Fruit fly (Drosophila melanogaster) whole organism, embryonic: ENCODE data around the gene DNAlig4.

Source experiments
- Atf3 ChIP-seq: fragments of 200-800 bp; sonication (Bioruptor generic); optimal IDR thresholded peaks from 3 replicates; lab custom pipeline; 2016; ENCODE audit warnings: missing biosample characterization, missing genetic modification characterization
- C15 ChIP-seq: fragments of 200-800 bp; sonication (Bioruptor generic); IDR thresholded peaks from 3 replicates; pipeline ENCODE4 v1.3.6; 2022; ENCODE audit warnings: missing biosample characterization, missing genetic modification characterization
- CG1024 ChIP-seq: fragments of 200-800 bp; sonication (Bioruptor generic); IDR thresholded peaks from 2 replicates; pipeline ENCODE4 v1.3.6; 2022; ENCODE audit warnings: missing biosample characterization, missing genetic modification characterization
- CG14965 ChIP-seq: fragments of 200-800 bp; sonication (Bioruptor generic); optimal IDR thresholded peaks from 2 replicates; lab custom pipeline; 2016; ENCODE audit warnings: missing biosample characterization, missing genetic modification characterization, borderline replicate concordance
- CG16813 ChIP-seq: fragments of 200-800 bp; sonication (Bioruptor generic); IDR thresholded peaks from 3 replicates; pipeline ENCODE4 v1.3.6; 2022; ENCODE audit warnings: missing biosample characterization, missing genetic modification characterization; ENCODE audit not compliant: partially characterized antibody
- CG17385 ChIP-seq: fragments of 200-800 bp; sonication (Bioruptor generic); optimal IDR thresholded peaks from 3 replicates; lab custom pipeline; 2018; ENCODE audit warnings: missing biosample characterization, mild to moderate bottlenecking, missing genetic modification characterization
- CG17829 ChIP-seq: fragments of 200-800 bp; optimal IDR thresholded peaks from 2 replicates; lab custom pipeline; 2019; ENCODE audit warnings: missing biosample characterization, mild to moderate bottlenecking, missing genetic modification characterization, moderate library complexity
- CG2129 ChIP-seq: fragments of 200-800 bp; sonication (Bioruptor generic); IDR thresholded peaks from 2 replicates; pipeline ENCODE4 v1.3.6; 2022; ENCODE audit warnings: missing biosample characterization, missing genetic modification characterization; ENCODE audit not compliant: partially characterized antibody
- CG31441 ChIP-seq: fragments of 200-800 bp; sonication (Bioruptor generic); IDR thresholded peaks from 2 replicates; pipeline ENCODE4 v1.3.6; 2022; ENCODE audit warnings: missing biosample characterization, missing genetic modification characterization
- CG33213 ChIP-seq: fragments of 200-800 bp; sonication (Bioruptor generic); optimal IDR thresholded peaks from 3 replicates; lab custom pipeline; 2016; ENCODE audit warnings: missing biosample characterization, missing genetic modification characterization
- CG34376 ChIP-seq: fragments of 200-800 bp; sonication (Bioruptor generic); optimal IDR thresholded peaks from 2 replicates; lab custom pipeline; 2018; ENCODE audit warnings: missing biosample characterization, mild to moderate bottlenecking, missing genetic modification characterization
- CG4404 ChIP-seq: fragments of 200-800 bp; sonication (Bioruptor generic); IDR thresholded peaks from 2 replicates; pipeline ENCODE4 v1.3.6; 2022; ENCODE audit warnings: missing biosample characterization, missing genetic modification characterization
- CG7786 ChIP-seq: fragments of 200-800 bp; sonication (Bioruptor generic); optimal IDR thresholded peaks from 2 replicates; lab custom pipeline; 2016; ENCODE audit warnings: missing biosample characterization, missing genetic modification characterization
- CG8089 ChIP-seq: fragments of 200-800 bp; sonication (Bioruptor generic); optimal IDR thresholded peaks from 3 replicates; lab custom pipeline; 2016; ENCODE audit warnings: missing biosample characterization, missing genetic modification characterization
- CG8290 ChIP-seq, 3 experiments: fragments of 200-800 bp; sonication (Bioruptor generic); optimal IDR thresholded peaks; 2 replicates each; lab custom pipeline; 2016 to 2019; ENCODE audit warnings: missing biosample characterization in 3 of 3, missing genetic modification characterization in 3 of 3, mild to moderate bottlenecking in 2 of 3, moderate library complexity in 1 of 3
- CG8924 ChIP-seq: fragments of 200-800 bp; optimal IDR thresholded peaks from 3 replicates; lab custom pipeline; 2019; ENCODE audit warnings: missing biosample characterization, mild to moderate bottlenecking, missing genetic modification characterization, moderate library complexity
- HmgD ChIP-seq: fragments of 200-800 bp; sonication (Bioruptor generic); optimal IDR thresholded peaks from 3 replicates; lab custom pipeline; 2016; ENCODE audit warnings: missing biosample characterization, missing genetic modification characterization
- Hmx ChIP-seq: fragments of 200-800 bp; sonication (Bioruptor generic); optimal IDR thresholded peaks from 2 replicates; lab custom pipeline; 2016; ENCODE audit warnings: missing biosample characterization, missing genetic modification characterization
- Jarid2 ChIP-seq: fragments of 200-800 bp; sonication (Bioruptor generic); optimal IDR thresholded peaks from 3 replicates; lab custom pipeline; 2017; ENCODE audit warnings: mild to moderate bottlenecking, missing biosample characterization, missing genetic modification reagents, missing genetic modification characterization
- Lhr ChIP-seq: fragments of 200-800 bp; sonication (Bioruptor generic); optimal IDR thresholded peaks from 3 replicates; lab custom pipeline; 2017; ENCODE audit warnings: mild to moderate bottlenecking, missing biosample characterization, missing genetic modification reagents, missing genetic modification characterization
- Lpt ChIP-seq: fragments of >200 bp; optimal IDR thresholded peaks from 2 replicates; lab custom pipeline; 2018; ENCODE audit warnings: missing biosample characterization, missing genetic modification characterization
- Nf-YB ChIP-seq: fragments of 200-800 bp; sonication (Bioruptor generic); optimal IDR thresholded peaks from 3 replicates; lab custom pipeline; 2019; ENCODE audit warnings: missing biosample characterization, mild to moderate bottlenecking, missing genetic modification characterization, moderate library complexity
- Ptx1 ChIP-seq: fragments of 200-800 bp; sonication (Bioruptor generic); IDR thresholded peaks from 2 replicates; pipeline ENCODE4 v1.3.6; 2022; ENCODE audit warnings: missing biosample characterization, missing genetic modification characterization
- Rx ChIP-seq: fragments of 200-800 bp; sonication (Bioruptor generic); IDR thresholded peaks from 2 replicates; pipeline ENCODE4 v1.3.6; 2022; ENCODE audit warnings: missing biosample characterization, missing genetic modification characterization
- Vsx1 ChIP-seq: fragments of 200-800 bp; sonication (Bioruptor generic); optimal IDR thresholded peaks from 2 replicates; lab custom pipeline; 2017; ENCODE audit warnings: missing biosample characterization, mild to moderate bottlenecking, missing genetic modification characterization, missing genetic modification reagents
- ab ChIP-seq: fragments of 200-800 bp; sonication (Bioruptor generic); optimal IDR thresholded peaks from 2 replicates; lab custom pipeline; 2016; ENCODE audit warnings: missing biosample characterization, missing genetic modification characterization
- cad ChIP-seq: fragments of >200 bp; optimal IDR thresholded peaks from 2 replicates; lab custom pipeline; 2017; ENCODE audit warnings: missing biosample characterization, missing genetic modification characterization
- caup ChIP-seq: fragments of 200-800 bp; sonication (Bioruptor generic); optimal IDR thresholded peaks from 3 replicates; lab custom pipeline; 2017; ENCODE audit warnings: missing biosample characterization, mild to moderate bottlenecking, missing genetic modification characterization, moderate library complexity; ENCODE audit not compliant: severe bottlenecking
- chn ChIP-seq: fragments of 200-800 bp; sonication (Bioruptor generic); optimal IDR thresholded peaks from 2 replicates; lab custom pipeline; 2016; ENCODE audit warnings: missing biosample characterization, missing genetic modification characterization
- fd3F ChIP-seq: fragments of 200-800 bp; sonication (Bioruptor generic); optimal IDR thresholded peaks from 2 replicates; lab custom pipeline; 2018; ENCODE audit warnings: missing biosample characterization, mild to moderate bottlenecking, missing genetic modification characterization, moderate library complexity
- gcm ChIP-seq: fragments of 200-800 bp; sonication (Bioruptor generic); optimal IDR thresholded peaks from 2 replicates; lab custom pipeline; 2019; ENCODE audit warnings: missing biosample characterization, mild to moderate bottlenecking, missing genetic modification characterization, moderate library complexity
- ind ChIP-seq: fragments of 200-800 bp; sonication (Bioruptor generic); optimal IDR thresholded peaks from 3 replicates; lab custom pipeline; 2016; ENCODE audit warnings: missing biosample characterization, missing genetic modification characterization
- jing ChIP-seq: fragments of 200-800 bp; sonication (Bioruptor generic); optimal IDR thresholded peaks from 2 replicates; lab custom pipeline; 2018; ENCODE audit warnings: missing biosample characterization, mild to moderate bottlenecking, missing genetic modification characterization
- mam ChIP-seq: fragments of 200-800 bp; sonication (Bioruptor generic); optimal IDR thresholded peaks from 3 replicates; lab custom pipeline; 2016; ENCODE audit warnings: missing biosample characterization, missing genetic modification characterization
- pb ChIP-seq: fragments of 200-800 bp; sonication (Bioruptor generic); optimal IDR thresholded peaks from 3 replicates; lab custom pipeline; 2016; ENCODE audit warnings: missing biosample characterization, missing genetic modification characterization
- pho ChIP-seq: fragments of 200-800 bp; sonication (Bioruptor generic); optimal IDR thresholded peaks from 2 replicates; lab custom pipeline; 2016; ENCODE audit warnings: missing biosample characterization, missing genetic modification characterization
- phol ChIP-seq: fragments of 200-800 bp; sonication (Bioruptor generic); optimal IDR thresholded peaks from 3 replicates; lab custom pipeline; 2018; ENCODE audit warnings: missing biosample characterization, mild to moderate bottlenecking, missing genetic modification characterization, moderate library complexity
- pros ChIP-seq: fragments of 200-800 bp; sonication (Bioruptor generic); optimal IDR thresholded peaks from 3 replicates; lab custom pipeline; 2019; ENCODE audit warnings: missing biosample characterization, mild to moderate bottlenecking, missing genetic modification characterization, moderate library complexity
- pzg ChIP-seq: fragments of 200-800 bp; sonication (Bioruptor generic); optimal IDR thresholded peaks from 3 replicates; lab custom pipeline; 2018; ENCODE audit warnings: missing biosample characterization, mild to moderate bottlenecking, missing genetic modification characterization, moderate library complexity
- rib ChIP-seq: fragments of 200-800 bp; sonication (Bioruptor generic); IDR thresholded peaks from 2 replicates; pipeline ENCODE4 v1.3.6; 2022; ENCODE audit warnings: missing biosample characterization, missing genetic modification characterization
- ro ChIP-seq: fragments of 200-800 bp; sonication (Bioruptor generic); IDR thresholded peaks from 2 replicates; pipeline ENCODE4 v1.3.6; 2022; ENCODE audit warnings: missing biosample characterization, missing genetic modification characterization
- salm ChIP-seq: fragments of 200-800 bp; sonication (Bioruptor generic); optimal IDR thresholded peaks from 2 replicates; lab custom pipeline; 2018; ENCODE audit warnings: missing biosample characterization, mild to moderate bottlenecking, missing genetic modification characterization
- sc ChIP-seq, 3 experiments: fragments of >200 bp in 2 of 3; fragments of 200-800 bp in 1 of 3; sonication (Bioruptor generic) in 1 of 3; optimal IDR thresholded peaks; 2 replicates in 2 of 3; 3 replicates in 1 of 3; lab custom pipeline; 2017; ENCODE audit warnings: mild to moderate bottlenecking in 1 of 3, missing biosample characterization in 1 of 3, missing genetic modification characterization in 1 of 3, missing genetic modification reagents in 1 of 3
- vvl ChIP-seq: fragments of 200-800 bp; sonication (Bioruptor generic); IDR thresholded peaks from 2 replicates; pipeline ENCODE4 v1.3.6; 2022; ENCODE audit warnings: missing biosample characterization, missing genetic modification characterization
- z ChIP-seq: fragments of 200-800 bp; sonication (Bioruptor generic); IDR thresholded peaks from 3 replicates; pipeline ENCODE4 v1.3.6; 2022; ENCODE audit warnings: missing biosample characterization, missing genetic modification characterization
- zen ChIP-seq: fragments of 200-800 bp; sonication (Bioruptor generic); optimal IDR thresholded peaks from 3 replicates; lab custom pipeline; 2018; ENCODE audit warnings: missing biosample characterization, mild to moderate bottlenecking, missing genetic modification characterization, moderate library complexity
- zf30C ChIP-seq: fragments of 200-800 bp; sonication (Bioruptor generic); optimal IDR thresholded peaks from 3 replicates; lab custom pipeline; 2018; ENCODE audit warnings: missing biosample characterization, mild to moderate bottlenecking, missing genetic modification characterization

The DNAlig4 gene

DNA sequence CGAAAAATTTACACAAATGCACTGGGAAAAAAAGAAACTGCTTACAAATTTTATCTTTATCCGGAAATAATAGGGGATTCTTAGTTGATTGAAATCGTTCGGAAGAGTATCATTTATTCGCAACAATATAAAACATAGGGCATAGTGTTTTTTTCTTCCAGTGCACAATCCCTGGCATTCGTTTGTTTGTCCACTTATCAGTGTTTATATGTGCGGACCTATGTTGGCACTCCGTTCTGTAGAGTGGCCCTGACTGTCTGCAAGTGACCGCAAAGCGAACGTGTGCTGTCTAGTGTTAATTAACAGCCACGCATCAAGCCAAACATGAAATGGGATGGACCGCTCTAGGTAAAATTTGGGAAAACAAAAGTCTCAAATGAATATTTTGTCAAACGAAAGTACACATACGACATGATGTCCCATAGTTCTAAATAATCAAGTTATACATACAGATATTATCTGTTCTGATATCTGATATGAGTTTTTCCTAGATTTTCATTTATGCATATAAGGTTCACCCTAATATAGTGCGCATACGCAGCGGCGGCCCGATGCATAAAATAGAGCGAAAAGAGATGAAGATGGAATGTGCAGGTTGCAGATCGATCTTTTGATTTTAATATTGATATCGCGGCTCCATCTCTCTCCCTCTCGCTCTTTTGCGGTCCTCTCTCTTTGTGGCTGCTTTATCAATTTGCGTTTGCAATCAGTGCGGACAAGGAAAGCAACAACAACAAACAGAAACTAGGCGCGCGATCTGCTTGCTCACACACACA lies 26.3 kb downstream of the DNAlig4 start (continued):
- TF ChIP-seq CG7786 (peak; percentile 94), CG4404 (GFP tag; lab: Robert Waterston, UW) (peak; percentile 82), pb (GFP tag; lab: Kevin White, UChicago) (peak; percentile 95), caup (GFP tag; lab: Kevin White, UChicago) (peak; percentile 92), pros (GFP tag; lab: Kevin White, UChicago) (no peak), CG17829 (tag; lab: Kevin White, UChicago) (peak; percentile 84), CG8290 (GFP tag; optimal IDR thresholded peaks at IDR 0.05; lab: Kevin White, UChicago) (peak; percentile 64), CG8290 (tag; optimal IDR thresholded peaks at IDR 0.05; lab: Kevin White, UChicago) (peak in 1 of 2 experiments; percentile 94), CG1024 (peak; percentile 87), chn (GFP tag; lab: Kevin White, UChicago) (peak; percentile 95), pzg (peak; percentile 16), zen (tag; lab: Kevin White, UChicago) (peak; percentile 84), CG31441 (GFP tag; lab: Robert Waterston, UW) (peak; percentile 87), Jarid2 (GFP tag; lab: Kevin White, UChicago) (peak; percentile 52), ro (GFP tag; lab: Robert Waterston, UW) (0 out of 2 replicates have a peak, but pooled peaks have one; percentile 43), rib (peak; percentile 95), jing (GFP tag; lab: Kevin White, UChicago) (peak; percentile 84), phol (tag; lab: Kevin White, UChicago) (peak; percentile 91), CG14965 (GFP tag; lab: Kevin White, UChicago) (peak; percentile 70), Vsx1 (GFP tag; lab: Kevin White, UChicago) (peak; percentile 82), Atf3 (peak; percentile 89), C15 (GFP tag; lab: Robert Waterston, UW) (peak; percentile 91; the same call in 2 of the 3 replicates), Lhr (GFP tag; lab: Kevin White, UChicago) (peak; percentile 62), Hmx (GFP tag; lab: Kevin White, UChicago) (peak; percentile 87), sc (optimal IDR thresholded peaks at IDR 0.05; lab: Kevin White, UChicago) (no peak), sc (GFP tag; optimal IDR thresholded peaks at IDR 0.05; lab: Kevin White, UChicago) (peak; percentile 76), CG33213 (GFP tag; lab: Kevin White, UChicago) (peak; percentile 94), gcm (peak; percentile 86), fd3F (GFP tag; lab: Kevin White, UChicago) (peak; percentile 90), Nf-YB (GFP tag; lab: Kevin White, UChicago) (peak; percentile 48), cad (GFP tag; lab: Kevin White, UChicago) (no peak), CG8089 (GFP tag; lab: Kevin White, UChicago) (peak; percentile 93), Rx (GFP tag; lab: Robert Waterston, UW) (peak; percentile 88), pho (GFP tag; lab: Kevin White, UChicago) (peak; percentile 96), ind (GFP tag; lab: Kevin White, UChicago) (peak; percentile 94), mam (peak; percentile 96), CG16813 (GFP tag; lab: Robert Waterston, UW) (no peak), z (GFP tag; lab: Robert Waterston, UW) (peak; percentile 61; the same call in 2 of the 3 replicates), CG2129 (no peak), Ptx1 (GFP tag; lab: Robert Waterston, UW) (peak; percentile 95), CG8924 (peak; percentile 93), HmgD (peak; percentile 86), zf30C (GFP tag; lab: Kevin White, UChicago) (peak; percentile 83), salm (tag; lab: Kevin White, UChicago) (peak; percentile 82), CG34376 (GFP tag; lab: Kevin White, UChicago) (peak; percentile 32), ab (GFP tag; lab: Kevin White, UChicago) (peak; percentile 93), Lpt (GFP tag; lab: Kevin White, UChicago) (no peak), vvl (GFP tag; lab: Robert Waterston, UW) (peak; percentile 97), CG17385 (GFP tag; lab: Kevin White, UChicago) (peak; percentile 91)
